Fruit fly (Drosophila melanogaster) whole organism, embryonic: ENCODE data around the gene Polr3F.

Experiments used
- Blimp-1 ChIP-seq: fragments of 200-800 bp; sonication (Bioruptor generic); optimal IDR thresholded peaks from 3 replicates; lab custom pipeline; 2018; ENCODE audit warnings: missing biosample characterization, missing genetic modification characterization, mild to moderate bottlenecking, moderate library complexity, missing genetic modification reagents
- Bteb2 ChIP-seq: fragments of 200-800 bp; sonication (Bioruptor generic); optimal IDR thresholded peaks from 2 replicates; lab custom pipeline; 2016; ENCODE audit warnings: missing biosample characterization, missing genetic modification characterization
- CG10321 ChIP-seq: fragments of 200-800 bp; sonication (Bioruptor generic); IDR thresholded peaks from 2 replicates; pipeline ENCODE4 v1.3.6; 2022; ENCODE audit warnings: missing biosample characterization, missing genetic modification characterization
- CG10565 ChIP-seq: fragments of 200-800 bp; sonication (Bioruptor generic); optimal IDR thresholded peaks from 3 replicates; lab custom pipeline; 2016; ENCODE audit warnings: missing biosample characterization, mild to moderate bottlenecking, missing genetic modification characterization
- CG11085 ChIP-seq: fragments of 200-800 bp; sonication (Bioruptor generic); IDR thresholded peaks from 2 replicates; pipeline ENCODE4 v1.3.6; 2022; ENCODE audit warnings: missing biosample characterization, missing genetic modification characterization
- CG12236 ChIP-seq: fragments of 200-800 bp; sonication (Bioruptor generic); optimal IDR thresholded peaks from 2 replicates; lab custom pipeline; 2016; ENCODE audit warnings: missing biosample characterization, missing genetic modification characterization
- CG13624 ChIP-seq: fragments of 200-800 bp; sonication (Bioruptor generic); optimal IDR thresholded peaks from 2 replicates; lab custom pipeline; 2016; ENCODE audit warnings: missing biosample characterization, missing genetic modification characterization
- CG16779 ChIP-seq: fragments of 200-800 bp; sonication (Bioruptor generic); IDR thresholded peaks from 2 replicates; pipeline ENCODE4 v1.3.6; 2022; ENCODE audit warnings: missing biosample characterization, missing genetic modification characterization
- CG17359 ChIP-seq: fragments of 200-800 bp; sonication (Bioruptor generic); optimal IDR thresholded peaks from 3 replicates; lab custom pipeline; 2018; ENCODE audit warnings: missing biosample characterization, mild to moderate bottlenecking, missing genetic modification characterization, moderate library complexity
- CG1832 ChIP-seq: fragments of 200-800 bp; sonication (Bioruptor generic); optimal IDR thresholded peaks from 2 replicates; lab custom pipeline; 2017; ENCODE audit warnings: missing biosample characterization, mild to moderate bottlenecking, missing genetic modification characterization, inconsistent platforms
- CG2116 ChIP-seq: fragments of 200-800 bp; sonication (Bioruptor generic); optimal IDR thresholded peaks from 3 replicates; lab custom pipeline; 2018; ENCODE audit warnings: missing biosample characterization, mild to moderate bottlenecking, missing genetic modification characterization
- CG31441 ChIP-seq: fragments of 200-800 bp; sonication (Bioruptor generic); IDR thresholded peaks from 2 replicates; pipeline ENCODE4 v1.3.6; 2022; ENCODE audit warnings: missing biosample characterization, missing genetic modification characterization
- CG3163 ChIP-seq: fragments of 200-800 bp; sonication (Bioruptor generic); optimal IDR thresholded peaks from 3 replicates; lab custom pipeline; 2016; ENCODE audit warnings: missing biosample characterization, missing genetic modification characterization
- CG43689 ChIP-seq: fragments of 200-800 bp; sonication (Bioruptor generic); IDR thresholded peaks from 2 replicates; pipeline ENCODE4 v1.3.6; 2022; ENCODE audit warnings: missing biosample characterization, missing genetic modification characterization
- CG4707 ChIP-seq: fragments of 200-800 bp; sonication (Bioruptor generic); optimal IDR thresholded peaks from 2 replicates; lab custom pipeline; 2018; ENCODE audit warnings: missing biosample characterization, mild to moderate bottlenecking, missing genetic modification characterization, moderate library complexity
- CG7963 ChIP-seq: fragments of 200-800 bp; sonication (Bioruptor generic); IDR thresholded peaks from 3 replicates; pipeline ENCODE4 v1.3.6; 2022; ENCODE audit warnings: missing biosample characterization, missing genetic modification characterization; ENCODE audit not compliant: partially characterized antibody
- CG8944 ChIP-seq: fragments of 200-800 bp; sonication (Bioruptor generic); optimal IDR thresholded peaks from 3 replicates; lab custom pipeline; 2016; ENCODE audit warnings: missing biosample characterization, missing genetic modification characterization
- Dip2 ChIP-seq: fragments of 200-800 bp; sonication (Bioruptor generic); IDR thresholded peaks from 2 replicates; pipeline ENCODE4 v1.3.6; 2022; ENCODE audit warnings: missing biosample characterization, missing genetic modification characterization
- Doc2 ChIP-seq: fragments of 200-800 bp; sonication (Bioruptor generic); IDR thresholded peaks from 2 replicates; pipeline ENCODE4 v1.3.6; 2022; ENCODE audit warnings: missing biosample characterization, missing genetic modification characterization
- Dp ChIP-seq: fragments of 200-800 bp; sonication (Bioruptor generic); optimal IDR thresholded peaks from 2 replicates; lab custom pipeline; 2018; ENCODE audit warnings: missing biosample characterization, mild to moderate bottlenecking, missing genetic modification characterization, moderate library complexity
- Lpt ChIP-seq: fragments of >200 bp; optimal IDR thresholded peaks from 2 replicates; lab custom pipeline; 2018; ENCODE audit warnings: missing biosample characterization, missing genetic modification characterization
- MBD-R2 ChIP-seq: fragments of 200-800 bp; sonication (Bioruptor generic); IDR thresholded peaks from 2 replicates; pipeline ENCODE4 v1.3.6; 2022; ENCODE audit warnings: missing biosample characterization, missing genetic modification characterization
- Meics ChIP-seq: fragments of 200-800 bp; sonication (Bioruptor generic); optimal IDR thresholded peaks from 2 replicates; lab custom pipeline; 2017; ENCODE audit warnings: missing biosample characterization, mild to moderate bottlenecking, missing genetic modification characterization
- NFAT ChIP-seq: fragments of 200-800 bp; sonication (Bioruptor generic); IDR thresholded peaks from 2 replicates; pipeline ENCODE4 v1.3.6; 2022; ENCODE audit warnings: missing biosample characterization, missing genetic modification characterization
- NK7.1 ChIP-seq: fragments of 200-800 bp; sonication (Bioruptor generic); optimal IDR thresholded peaks from 3 replicates; lab custom pipeline; 2016; ENCODE audit warnings: missing biosample characterization, missing genetic modification characterization
- Ravus ChIP-seq: fragments of 200-800 bp; sonication (Bioruptor generic); IDR thresholded peaks from 2 replicates; pipeline ENCODE4 v1.3.6; 2022; ENCODE audit warnings: missing biosample characterization, missing genetic modification characterization
- Scr ChIP-seq: fragments of 200-800 bp; sonication (Bioruptor generic); IDR thresholded peaks from 2 replicates; pipeline ENCODE4 v1.3.6; 2022; ENCODE audit warnings: missing biosample characterization, missing genetic modification characterization; ENCODE audit not compliant: partially characterized antibody
- aop ChIP-seq: fragments of 200-800 bp; sonication (Bioruptor generic); IDR thresholded peaks from 2 replicates; pipeline ENCODE4 v1.3.6; 2022; ENCODE audit warnings: missing biosample characterization, missing genetic modification characterization
- az2 ChIP-seq: fragments of 200-800 bp; sonication (Bioruptor generic); optimal IDR thresholded peaks from 3 replicates; lab custom pipeline; 2016; ENCODE audit warnings: missing biosample characterization, missing genetic modification characterization
- corto ChIP-seq: fragments of 200-800 bp; sonication (Bioruptor generic); optimal IDR thresholded peaks from 2 replicates; lab custom pipeline; 2016; ENCODE audit warnings: missing biosample characterization, mild to moderate bottlenecking, missing genetic modification characterization, moderate library complexity
- danr ChIP-seq: fragments of 200-800 bp; sonication (Bioruptor generic); IDR thresholded peaks from 2 replicates; pipeline ENCODE4 v1.3.6; 2022; ENCODE audit warnings: missing biosample characterization, missing genetic modification characterization
- dmrt99B ChIP-seq: fragments of 200-800 bp; sonication (Bioruptor generic); optimal IDR thresholded peaks from 2 replicates; lab custom pipeline; 2018; ENCODE audit warnings: missing biosample characterization, mild to moderate bottlenecking, missing genetic modification characterization, moderate library complexity
- en ChIP-seq: fragments of 200-800 bp; sonication (Bioruptor generic); optimal IDR thresholded peaks from 2 replicates; lab custom pipeline; 2016; ENCODE audit warnings: missing biosample characterization, missing genetic modification characterization
- exex ChIP-seq: fragments of 200-800 bp; sonication (Bioruptor generic); optimal IDR thresholded peaks from 4 replicates; lab custom pipeline; 2018; ENCODE audit warnings: missing biosample characterization, mild to moderate bottlenecking, missing genetic modification characterization, moderate library complexity
- fd96Cb ChIP-seq: fragments of 200-800 bp; sonication (Bioruptor generic); optimal IDR thresholded peaks from 2 replicates; lab custom pipeline; 2018; ENCODE audit warnings: missing biosample characterization, mild to moderate bottlenecking, missing genetic modification characterization, moderate library complexity
- gcm ChIP-seq: fragments of 200-800 bp; sonication (Bioruptor generic); optimal IDR thresholded peaks from 2 replicates; lab custom pipeline; 2019; ENCODE audit warnings: missing biosample characterization, mild to moderate bottlenecking, missing genetic modification characterization, moderate library complexity
- lmd ChIP-seq: fragments of 200-800 bp; sonication (Bioruptor generic); IDR thresholded peaks from 2 replicates; pipeline ENCODE4 v1.3.6; 2022; ENCODE audit warnings: missing biosample characterization, missing genetic modification characterization
- luna ChIP-seq: fragments of 200-800 bp; sonication (Bioruptor generic); optimal IDR thresholded peaks from 2 replicates; lab custom pipeline; 2016; ENCODE audit warnings: missing biosample characterization, missing genetic modification characterization
- nau ChIP-seq: fragments of 200-800 bp; sonication (Bioruptor generic); optimal IDR thresholded peaks from 3 replicates; lab custom pipeline; 2017; ENCODE audit warnings: missing biosample characterization, mild to moderate bottlenecking, missing genetic modification characterization, missing genetic modification reagents
- nerfin-1 ChIP-seq: fragments of 200-800 bp; sonication (Bioruptor generic); optimal IDR thresholded peaks from 3 replicates; lab custom pipeline; 2019; ENCODE audit warnings: missing biosample characterization, mild to moderate bottlenecking, missing genetic modification characterization, moderate library complexity
- nerfin-2 ChIP-seq: fragments of 200-800 bp; sonication (Bioruptor generic); IDR thresholded peaks from 2 replicates; pipeline ENCODE4 v1.3.6; 2022; ENCODE audit warnings: missing biosample characterization, missing genetic modification characterization; ENCODE audit not compliant: partially characterized antibody
- nom ChIP-seq: fragments of 200-800 bp; sonication (Bioruptor generic); optimal IDR thresholded peaks from 2 replicates; lab custom pipeline; 2017; ENCODE audit warnings: missing biosample characterization, missing genetic modification characterization, mild to moderate bottlenecking, moderate library complexity, missing genetic modification reagents
- pb ChIP-seq: fragments of 200-800 bp; sonication (Bioruptor generic); optimal IDR thresholded peaks from 3 replicates; lab custom pipeline; 2016; ENCODE audit warnings: missing biosample characterization, missing genetic modification characterization
- pita ChIP-seq: fragments of 200-800 bp; sonication (Bioruptor generic); optimal IDR thresholded peaks from 2 replicates; lab custom pipeline; 2017; ENCODE audit warnings: missing biosample characterization, mild to moderate bottlenecking, missing genetic modification characterization
- sens-2 ChIP-seq: fragments of 200-800 bp; sonication (Bioruptor generic); IDR thresholded peaks from 2 replicates; pipeline ENCODE4 v1.3.6; 2022; ENCODE audit warnings: missing biosample characterization, missing genetic modification characterization
- trh ChIP-seq: fragments of 200-800 bp; sonication (Bioruptor generic); optimal IDR thresholded peaks from 2 replicates; lab custom pipeline; 2016; ENCODE audit warnings: missing biosample characterization, missing genetic modification characterization
- unc-4 ChIP-seq: fragments of 200-800 bp; sonication (Bioruptor generic); IDR thresholded peaks from 2 replicates; pipeline ENCODE4 v1.3.6; 2022; ENCODE audit warnings: missing biosample characterization, missing genetic modification characterization; ENCODE audit not compliant: partially characterized antibody
- vnd ChIP-seq: fragments of 200-800 bp; sonication (Bioruptor generic); IDR thresholded peaks from 3 replicates; pipeline ENCODE4 v1.3.6; 2022; ENCODE audit warnings: missing biosample characterization, missing genetic modification characterization; ENCODE audit not compliant: partially characterized antibody
- zen2 ChIP-seq: fragments of 200-800 bp; sonication (Bioruptor generic); IDR thresholded peaks from 3 replicates; pipeline ENCODE4 v1.3.6; 2022; ENCODE audit warnings: missing biosample characterization, missing genetic modification characterization; ENCODE audit not compliant: partially characterized antibody

Gene Polr3F

dm6 chr3R:22368077-22368776 is 1.1 kb upstream of the Polr3F start (continued):
- TF ChIP-seq Bteb2 (GFP tag; lab: Kevin White, UChicago) (no peak), corto (GFP tag; lab: Kevin White, UChicago) (no peak), fd96Cb (tag; lab: Kevin White, UChicago) (no peak), Lpt (GFP tag; lab: Kevin White, UChicago) (no peak), pb (GFP tag; lab: Kevin White, UChicago) (no peak), lmd (GFP tag; lab: Robert Waterston, UW) (no peak), CG11085 (GFP tag; lab: Robert Waterston, UW) (no peak), gcm (no peak), CG10565 (GFP tag; lab: Kevin White, UChicago) (no peak), vnd (peak; percentile 60), Meics (GFP tag; lab: Kevin White, UChicago) (no peak), NFAT (GFP tag; lab: Robert Waterston, UW) (peak; percentile 24; the same call in 1 of the 2 replicates), zen2 (0 out of 3 replicates have a peak, but pooled peaks have one; percentile 42), sens-2 (GFP tag; lab: Robert Waterston, UW) (no peak), CG13624 (GFP tag; lab: Kevin White, UChicago) (no peak), Scr (GFP tag; lab: Robert Waterston, UW) (peak; percentile 67), CG43689 (GFP tag; lab: Robert Waterston, UW) (no peak), Ravus (GFP tag; lab: Robert Waterston, UW) (no peak), CG12236 (GFP tag; lab: Kevin White, UChicago) (no peak), NK7.1 (GFP tag; lab: Kevin White, UChicago) (no peak), luna (GFP tag; lab: Kevin White, UChicago) (no peak), Blimp-1 (peak; percentile 96), CG31441 (GFP tag; lab: Robert Waterston, UW) (peak; percentile 35), pita (no peak), CG4707 (GFP tag; lab: Kevin White, UChicago) (peak; percentile 97), CG17359 (no peak), CG16779 (GFP tag; lab: Robert Waterston, UW) (peak; percentile 55; the same call in 1 of the 2 replicates), unc-4 (GFP tag; lab: Robert Waterston, UW) (peak; percentile 62), CG7963 (GFP tag; lab: Robert Waterston, UW) (no peak), aop (GFP tag; lab: Robert Waterston, UW) (no peak), Dp (no peak), nerfin-2 (GFP tag; lab: Robert Waterston, UW) (peak; percentile 26; the same call in 1 of the 2 replicates), en (GFP tag; lab: Kevin White, UChicago) (no peak), CG8944 (GFP tag; lab: Kevin White, UChicago) (no peak), danr (GFP tag; lab: Robert Waterston, UW) (no peak), CG1832 (GFP tag; lab: Kevin White, UChicago) (peak; percentile 74), exex (tag; lab: Kevin White, UChicago) (peak; percentile 39), az2 (GFP tag; lab: Kevin White, UChicago) (no peak), CG10321 (GFP tag; lab: Robert Waterston, UW) (peak; percentile 93), Dip2 (GFP tag; lab: Robert Waterston, UW) (no peak), nom (GFP tag; lab: Kevin White, UChicago) (peak; percentile 16), CG2116 (no peak), Doc2 (GFP tag; lab: Robert Waterston, UW) (0 out of 2 replicates have a peak, but pooled peaks have one; percentile 3), CG3163 (no peak), nau (GFP tag; lab: Kevin White, UChicago) (no peak), nerfin-1 (tag; lab: Kevin White, UChicago) (peak; percentile 60), trh (GFP tag; lab: Kevin White, UChicago) (no peak), MBD-R2 (0 out of 2 replicates have a peak, but pooled peaks have one; percentile 8), dmrt99B (tag; lab: Kevin White, UChicago) (no peak)
